Fruit fly (Drosophila melanogaster): Measurements from ENCODE around the gene Sil1.

Gene Sil1

DNA sequence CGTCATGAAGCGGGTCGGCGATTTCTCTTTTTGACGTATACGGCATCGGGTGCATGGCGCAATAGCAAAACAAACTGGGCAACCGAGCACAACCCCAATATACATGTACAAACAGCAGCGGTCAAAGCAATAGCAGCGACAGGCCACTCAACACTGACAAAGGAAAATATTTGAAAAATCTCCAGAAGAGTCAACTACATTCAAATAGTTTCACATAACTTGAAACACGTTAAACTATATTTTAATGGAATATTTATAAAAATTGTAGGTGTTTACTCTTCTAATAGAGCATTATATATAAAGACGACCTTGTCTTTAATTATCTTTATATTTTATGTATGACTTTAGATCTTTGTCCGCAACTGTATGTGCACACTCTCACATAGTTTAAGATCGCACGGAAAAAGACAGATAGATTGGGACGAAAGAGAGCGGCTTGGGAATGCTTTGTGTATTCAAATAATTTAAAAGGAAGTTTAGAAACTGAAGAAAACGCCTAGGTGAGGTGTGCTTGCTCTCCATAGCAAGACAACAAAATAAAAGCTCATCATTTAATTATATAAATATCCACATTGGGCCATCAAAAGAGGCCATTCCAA lies 27.8 kb downstream of the Sil1 start:
- peak; percentile 82 for TF ChIP-seq Pif1A (GFP tag; optimal IDR thresholded peaks at IDR 0.05)
- TF ChIP-seq CG8159 (tag; optimal IDR thresholded peaks at IDR 0.05), result peak; percentile 88
- peak; percentile 86 for TF ChIP-seq Ets98B (GFP tag; IDR thresholded peaks at IDR 0.05)
- peak; percentile 77; the same call in 2 of the 3 replicates for TF ChIP-seq fd96Ca (GFP tag; IDR thresholded peaks at IDR 0.05)
- peak; percentile 90 for TF ChIP-seq CG14655 (GFP tag; optimal IDR thresholded peaks at IDR 0.05)
- TF ChIP-seq CG4496 (GFP tag; IDR thresholded peaks at IDR 0.05), result peak; percentile 89
- peak; percentile 85 for TF ChIP-seq CG34367 (tag; optimal IDR thresholded peaks at IDR 0.05)
- TF ChIP-seq rn (GFP tag; IDR thresholded peaks at IDR 0.05), result peak; percentile 11; the same call in 1 of the 2 replicates
- TF ChIP-seq CG17806 (tag; optimal IDR thresholded peaks at IDR 0.05), result peak; percentile 86
- TF ChIP-seq D1 (tag; optimal IDR thresholded peaks at IDR 0.05), result peak; percentile 4
- TF ChIP-seq Pif1B (GFP tag; optimal IDR thresholded peaks at IDR 0.05), result peak; percentile 80
- peak; percentile 86 for TF ChIP-seq CG9948 (tag; optimal IDR thresholded peaks at IDR 0.05)
- peak; percentile 70 for TF ChIP-seq gl (tag; optimal IDR thresholded peaks at IDR 0.05)
- peak; percentile 69 for TF ChIP-seq CG13204 (GFP tag; optimal IDR thresholded peaks at IDR 0.05)
- TF ChIP-seq CG10348 (GFP tag; IDR thresholded peaks at IDR 0.05), result no peak
- peak; percentile 89 for TF ChIP-seq CG32121 (GFP tag; IDR thresholded peaks at IDR 0.05)
- TF ChIP-seq EcR (GFP tag; optimal IDR thresholded peaks at IDR 0.05), result no peak
- TF ChIP-seq Snoo (tag; optimal IDR thresholded peaks at IDR 0.05), result peak; percentile 49
- peak; percentile 88 for TF ChIP-seq CG15710 (tag; optimal IDR thresholded peaks at IDR 0.05)
- TF ChIP-seq CG8301 (tag; optimal IDR thresholded peaks at IDR 0.05), result peak; percentile 87
- no peak; the same call in 1 of the 2 replicates for TF ChIP-seq CG12605 (GFP tag; IDR thresholded peaks at IDR 0.05)

DNA sequence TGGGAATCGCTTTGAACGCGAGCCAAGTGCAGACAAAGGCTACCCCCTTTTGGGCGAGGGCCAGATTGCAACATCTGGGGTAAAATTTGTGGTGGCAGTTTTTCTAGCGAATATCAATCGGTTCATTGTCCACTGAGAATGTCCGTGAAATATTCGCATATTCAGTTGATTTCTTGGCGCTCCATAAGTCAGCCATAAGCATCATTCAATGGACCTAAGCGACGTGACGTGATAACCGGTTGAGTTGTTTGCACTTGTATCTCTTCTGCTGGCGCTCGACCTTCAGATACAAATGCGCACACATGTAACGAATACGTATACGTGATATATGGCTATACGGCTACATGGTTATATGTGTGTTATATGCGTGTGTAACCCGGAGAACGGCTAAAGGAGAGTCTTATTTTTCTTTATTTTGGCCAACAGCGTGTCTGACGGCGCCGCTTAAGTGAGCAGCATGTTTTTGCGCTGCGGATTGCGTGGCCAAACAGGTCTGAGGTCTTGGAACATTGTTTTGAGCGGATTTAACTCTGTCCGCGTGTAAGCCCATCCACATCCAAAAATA lies 29.8 kb downstream of the Sil1 start:
- no peak for TF ChIP-seq CG34367 (tag; optimal IDR thresholded peaks at IDR 0.05)
- no peak for TF ChIP-seq CG14655 (GFP tag; optimal IDR thresholded peaks at IDR 0.05)
- TF ChIP-seq EcR (GFP tag; optimal IDR thresholded peaks at IDR 0.05), result peak; percentile 95
- no peak for TF ChIP-seq gl (tag; optimal IDR thresholded peaks at IDR 0.05)
- TF ChIP-seq Snoo (tag; optimal IDR thresholded peaks at IDR 0.05), result peak; percentile 1
- TF ChIP-seq CG8159 (tag; optimal IDR thresholded peaks at IDR 0.05), result no peak
- peak; percentile 68 for TF ChIP-seq CG13204 (GFP tag; optimal IDR thresholded peaks at IDR 0.05)
- TF ChIP-seq Pif1B (GFP tag; optimal IDR thresholded peaks at IDR 0.05), result no peak
- no peak for TF ChIP-seq CG9948 (tag; optimal IDR thresholded peaks at IDR 0.05)
- no peak for TF ChIP-seq CG17806 (tag; optimal IDR thresholded peaks at IDR 0.05)
- no peak for TF ChIP-seq CG15710 (tag; optimal IDR thresholded peaks at IDR 0.05)
- TF ChIP-seq CG4496 (GFP tag; IDR thresholded peaks at IDR 0.05), result 0 out of 3 replicates have a peak, but pooled peaks have one; percentile 15
- no peak for TF ChIP-seq Ets98B (GFP tag; IDR thresholded peaks at IDR 0.05)
- TF ChIP-seq D1 (tag; optimal IDR thresholded peaks at IDR 0.05), result no peak
- TF ChIP-seq rn (GFP tag; IDR thresholded peaks at IDR 0.05), result no peak
- no peak for TF ChIP-seq CG12605 (GFP tag; IDR thresholded peaks at IDR 0.05)
- TF ChIP-seq fd96Ca (GFP tag; IDR thresholded peaks at IDR 0.05), result peak; percentile 21; the same call in 1 of the 3 replicates
- no peak for TF ChIP-seq CG8301 (tag; optimal IDR thresholded peaks at IDR 0.05)
- TF ChIP-seq Pif1A (GFP tag; optimal IDR thresholded peaks at IDR 0.05), result no peak
- TF ChIP-seq CG10348 (GFP tag; IDR thresholded peaks at IDR 0.05), result no peak
- TF ChIP-seq CG32121 (GFP tag; IDR thresholded peaks at IDR 0.05), result no peak

DNA sequence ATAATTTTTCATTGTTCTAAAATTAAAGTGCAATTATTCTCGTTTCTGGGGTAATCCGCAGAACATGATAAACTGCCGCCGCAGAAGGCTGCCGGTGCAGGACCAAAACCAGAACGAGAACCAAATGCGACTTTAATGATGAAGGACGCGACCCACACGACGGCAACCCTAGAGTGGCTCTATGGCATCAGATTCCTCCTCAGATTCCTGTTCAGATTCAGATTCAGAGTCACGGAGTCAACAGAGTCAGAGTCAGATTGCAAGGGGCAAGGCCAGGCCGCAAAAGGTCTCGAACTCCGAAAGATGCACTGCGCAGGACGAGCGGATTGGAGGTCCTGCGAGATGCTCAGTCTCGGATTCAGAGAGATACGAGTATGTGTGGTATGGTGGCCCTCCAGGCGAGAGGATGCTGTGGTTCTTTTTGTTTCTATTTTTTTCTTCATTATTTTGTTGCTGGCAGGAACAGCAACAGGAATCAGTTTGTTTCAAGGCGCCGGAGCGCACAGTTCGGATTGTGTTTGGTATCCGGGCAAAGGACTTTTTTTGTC lies 35.9 kb downstream of the Sil1 start, which contains the start of gene CG13654:
Gene CG13654, plus strand, starts transcription at position 498 of the 548 bp plus-strand sequence.
- TF ChIP-seq CG15710 (tag; optimal IDR thresholded peaks at IDR 0.05) (no peak), CG17806 (tag; optimal IDR thresholded peaks at IDR 0.05) (no peak), CG4496 (GFP tag; IDR thresholded peaks at IDR 0.05) (no peak), gl (tag; optimal IDR thresholded peaks at IDR 0.05) (no peak), CG14655 (GFP tag; optimal IDR thresholded peaks at IDR 0.05) (no peak), CG12605 (GFP tag; IDR thresholded peaks at IDR 0.05) (no peak), CG8159 (tag; optimal IDR thresholded peaks at IDR 0.05) (peak; percentile 39)

DNA sequence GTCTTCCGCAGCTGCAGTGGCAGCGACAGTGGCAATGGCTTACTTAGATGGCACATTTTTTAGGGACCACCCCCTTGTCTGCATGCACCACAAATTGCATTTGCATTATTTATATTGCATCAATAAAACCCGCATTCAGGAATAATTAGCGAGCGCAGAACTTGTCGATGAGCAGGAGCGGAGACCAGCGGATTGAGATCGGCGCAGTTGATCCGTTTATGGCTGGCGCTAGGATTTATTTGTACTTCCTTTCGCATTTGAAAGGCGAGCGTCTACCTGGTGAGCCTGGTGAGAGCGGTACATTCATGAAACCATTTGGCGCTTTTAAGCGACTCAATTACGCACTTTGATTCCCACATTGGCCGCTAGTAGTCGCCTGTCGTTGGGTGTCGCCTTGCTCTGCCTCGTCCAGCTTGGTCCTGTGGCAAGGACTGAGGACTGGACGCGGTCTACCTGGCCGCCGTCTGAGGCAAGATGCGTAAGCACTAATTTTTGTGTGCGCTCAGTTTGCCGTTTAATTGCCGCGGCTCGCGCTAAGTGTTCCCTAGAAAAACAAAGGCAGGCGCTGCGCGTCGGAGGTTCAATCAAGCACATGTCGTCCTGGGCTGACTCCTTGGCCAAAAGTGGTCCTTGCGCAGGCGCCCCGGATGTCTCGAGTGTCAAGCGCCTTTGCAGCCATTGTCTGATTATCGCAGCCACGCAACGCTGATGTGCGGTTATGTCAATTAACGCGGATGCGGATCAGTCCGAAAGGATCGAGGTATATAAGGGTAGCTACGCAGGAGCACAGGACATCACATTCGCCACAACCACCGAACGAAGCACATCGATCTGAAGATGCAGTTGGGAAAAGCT lies 40.4 kb downstream of the Sil1 start, which contains the start of gene CG13653:
Gene CG13653, plus strand, starts transcription at position 805 of the 855 bp plus-strand sequence.
- TF ChIP-seq fd96Ca (GFP tag; IDR thresholded peaks at IDR 0.05) (no peak), CG13204 (GFP tag; optimal IDR thresholded peaks at IDR 0.05) (no peak), CG8301 (tag; optimal IDR thresholded peaks at IDR 0.05) (no peak), CG32121 (GFP tag; IDR thresholded peaks at IDR 0.05) (no peak), gl (tag; optimal IDR thresholded peaks at IDR 0.05) (no peak), EcR (GFP tag; optimal IDR thresholded peaks at IDR 0.05) (no peak), Ets98B (GFP tag; IDR thresholded peaks at IDR 0.05) (no peak)

DNA sequence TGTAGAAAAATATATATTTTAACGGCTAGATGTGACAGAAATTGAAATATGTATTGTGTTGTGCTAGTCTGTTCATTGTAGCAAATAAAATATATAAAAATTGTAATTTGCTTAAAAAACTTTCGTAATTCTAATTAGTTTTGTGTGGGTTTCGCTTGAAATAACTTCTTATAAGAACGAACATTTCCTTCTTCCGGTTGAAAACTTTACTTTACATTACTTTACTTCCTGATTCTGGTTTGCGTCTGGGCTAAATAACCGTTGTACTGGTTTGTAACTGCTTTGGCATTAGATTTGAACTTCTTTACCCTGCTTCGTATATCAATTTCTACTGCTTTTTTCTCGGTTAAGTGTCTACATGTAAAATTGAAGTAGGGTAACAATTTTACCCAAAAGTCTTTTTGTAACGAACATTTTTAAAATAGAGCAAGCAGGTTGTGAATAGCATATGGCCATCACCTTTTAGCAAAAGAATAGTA lies 41.6 kb downstream of the Sil1 start, which contains the start of gene lobo:
Gene lobo, minus strand, starts transcription at position 51 of the 479 bp plus-strand sequence.
- peak; percentile 15; the same call in 1 of the 3 replicates for TF ChIP-seq CG4496 (GFP tag; IDR thresholded peaks at IDR 0.05)
- peak; percentile 26 for TF ChIP-seq D1 (tag; optimal IDR thresholded peaks at IDR 0.05)
- TF ChIP-seq CG8301 (tag; optimal IDR thresholded peaks at IDR 0.05), result no peak
- TF ChIP-seq EcR (GFP tag; optimal IDR thresholded peaks at IDR 0.05), result no peak
- TF ChIP-seq CG9948 (tag; optimal IDR thresholded peaks at IDR 0.05), result no peak
- no peak for TF ChIP-seq Ets98B (GFP tag; IDR thresholded peaks at IDR 0.05)
- TF ChIP-seq fd96Ca (GFP tag; IDR thresholded peaks at IDR 0.05), result no peak
- TF ChIP-seq CG17806 (tag; optimal IDR thresholded peaks at IDR 0.05), result no peak
